Worm (Caenorhabditis elegans): ENCODE data around the gene K07C5.9.

Gene K07C5.9

ce11 chrV:10352928-10353427 is 3.0 kb upstream of the K07C5.9 start, which contains the start of gene nol-56 (continued):
- TF ChIP-seq ceh-28 (tag; optimal IDR thresholded peaks at IDR 0.05) (no peak), nhr-102 (tag; optimal IDR thresholded peaks at IDR 0.05) (peak; percentile 34), lin-29 (GFP tag; IDR thresholded peaks at IDR 0.05) (no peak), Y5F2A.4 (GFP tag; optimal IDR thresholded peaks at IDR 0.05) (no peak), dmd-6 (GFP tag; IDR thresholded peaks at IDR 0.05) (peak; percentile 80), snpc-1.2 (GFP tag; IDR thresholded peaks at IDR 0.05) (no peak), nhr-76 (tag; optimal IDR thresholded peaks at IDR 0.05) (no peak), mxl-3 (GFP tag; optimal IDR thresholded peaks at IDR 0.05) (no peak), ceh-62 (tag; optimal IDR thresholded peaks at IDR 0.05) (no peak), tra-1 (GFP tag; IDR thresholded peaks at IDR 0.05) (no peak), Y105C5A.15 (GFP tag; IDR thresholded peaks at IDR 0.05) (no peak), ceh-44 (GFP tag; IDR thresholded peaks at IDR 0.05) (no peak), nhr-28 (tag; optimal IDR thresholded peaks at IDR 0.05) (peak; percentile 60), unc-62 (GFP tag; optimal IDR thresholded peaks at IDR 0.05 in 1 of 2) (no peak), unc-62 (tag; optimal IDR thresholded peaks at IDR 0.05) (no peak), egl-27 (tag; optimal IDR thresholded peaks at IDR 0.05) (no peak), ceh-32 (tag; optimal IDR thresholded peaks at IDR 0.05; ENCODE audit: poor library complexity) (no peak), sdz-12 (GFP tag; optimal IDR thresholded peaks at IDR 0.05) (no peak), dpl-1 (GFP tag; optimal IDR thresholded peaks at IDR 0.05) (peak; percentile 89), mxl-2 (GFP tag; conservative IDR thresholded peaks at IDR 0.05) (no peak), madf-5 (GFP tag; IDR thresholded peaks at IDR 0.05) (no peak), nhr-41 (GFP tag; IDR thresholded peaks at IDR 0.05) (no peak), madf-9 (GFP tag; conservative IDR thresholded peaks at IDR 0.05) (no peak), set-16 (GFP tag; IDR thresholded peaks at IDR 0.05) (no peak), egl-43 (GFP tag; IDR thresholded peaks at IDR 0.05) (no peak), nhr-237 (tag; optimal IDR thresholded peaks at IDR 0.05) (no peak), ZK546.5 (tag; optimal IDR thresholded peaks at IDR 0.05) (peak in 1 of 2 experiments; percentile 24), ceh-20 (GFP tag; IDR thresholded peaks at IDR 0.05) (no peak), mep-1 (tag; optimal IDR thresholded peaks at IDR 0.05) (peak; percentile 87), aly-2 (tag; optimal IDR thresholded peaks at IDR 0.05) (no peak), nhr-6 (tag; optimal IDR thresholded peaks at IDR 0.05) (peak; percentile 62), ama-1 (optimal IDR thresholded peaks at IDR 0.05) (no peak), fkh-10 (GFP tag; optimal IDR thresholded peaks at IDR 0.05) (no peak), ctbp-1 (GFP tag; IDR thresholded peaks at IDR 0.05) (0 out of 2 replicates have a peak, but pooled peaks have one; percentile 36), pqm-1 (tag; optimal IDR thresholded peaks at IDR 0.05) (no peak), F10B5.3 (tag; optimal IDR thresholded peaks at IDR 0.05) (no peak), daf-16 (GFP tag; optimal IDR thresholded peaks at IDR 0.05) (peak in 1 of 2 experiments; percentile 4), daf-16 (tag; optimal IDR thresholded peaks at IDR 0.05) (peak; percentile 62), zfp-3 (GFP tag; conservative IDR thresholded peaks at IDR 0.05) (no peak), attf-4 (tag; optimal IDR thresholded peaks at IDR 0.05) (no peak), snpc-4 (tag; optimal IDR thresholded peaks at IDR 0.05) (no peak), nhr-11 (tag; optimal IDR thresholded peaks at IDR 0.05) (peak; percentile 62), ztf-11 (tag; optimal IDR thresholded peaks at IDR 0.05) (no peak), R02D3.7 (tag; optimal IDR thresholded peaks at IDR 0.05) (no peak), F37D6.2 (tag; optimal IDR thresholded peaks at IDR 0.05) (peak; percentile 47), zip-2 (tag; optimal IDR thresholded peaks at IDR 0.05) (no peak), jun-1 (tag; optimal IDR thresholded peaks at IDR 0.05) (no peak), lin-38 (GFP tag; IDR thresholded peaks at IDR 0.05) (peak; percentile 74), nhr-25 (tag; optimal IDR thresholded peaks at IDR 0.05; ENCODE audit: borderline replicate concordance, insufficient read depth) (peak; percentile 79), nhr-48 (tag; optimal IDR thresholded peaks at IDR 0.05) (peak; percentile 27), unc-39 (tag; optimal IDR thresholded peaks at IDR 0.05) (no peak), ceh-82 (tag; optimal IDR thresholded peaks at IDR 0.05) (no peak), F49E8.2 (tag; optimal IDR thresholded peaks at IDR 0.05; ENCODE audit: borderline replicate concordance) (peak; percentile 11)
